Fruit fly (Drosophila melanogaster): Measurements from ENCODE around the gene Cdc23.

DNA sequence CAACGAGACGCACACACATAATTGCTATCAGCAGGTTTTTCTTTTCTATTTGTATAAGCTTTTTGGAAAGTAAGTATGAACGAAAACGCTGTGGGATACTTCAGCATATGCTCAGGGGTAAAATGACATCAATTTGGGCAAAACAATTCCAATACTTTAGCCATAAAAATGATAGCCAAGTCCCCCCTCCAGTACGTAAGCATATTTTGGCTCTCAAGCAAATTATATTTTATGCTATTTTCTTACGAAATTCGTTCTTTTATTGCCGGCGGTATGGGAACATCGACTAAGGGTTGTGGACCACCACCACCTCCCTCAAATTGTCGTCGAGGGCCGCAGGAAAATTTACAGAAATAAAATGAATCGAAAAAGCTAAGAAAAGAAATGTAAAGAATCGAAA, 14.1 kb downstream of the Cdc23 start, which contains the start of gene CG43233:
- no peak for TF ChIP-seq OdsH (GFP tag; optimal IDR thresholded peaks at IDR 0.05)
- TF ChIP-seq Mio (GFP tag; optimal IDR thresholded peaks at IDR 0.05) = no peak
- no peak for TF ChIP-seq Hr83 (GFP tag; optimal IDR thresholded peaks at IDR 0.05; ENCODE audit: poor library complexity, severe bottlenecking)
- TF ChIP-seq rgr (GFP tag; optimal IDR thresholded peaks at IDR 0.05) = no peak
- TF ChIP-seq pan (optimal IDR thresholded peaks at IDR 0.05) = no peak
- no peak for TF ChIP-seq dmrt93B (GFP tag; optimal IDR thresholded peaks at IDR 0.05)
- no peak for TF ChIP-seq Myc (optimal IDR thresholded peaks at IDR 0.05)
